Worm (Caenorhabditis elegans) whole organism, L2 larva: ENCODE results near the gene K09F6.7.

Experiments used
- C34F6.9 ChIP-seq: fragments of 150-350 bp; optimal IDR thresholded peaks from 2 replicates; lab custom pipeline; 2014; ENCODE audit warnings: missing biosample characterization, missing genetic modification characterization
- F13H6.1 ChIP-seq: sonication (generic microtip); optimal IDR thresholded peaks from 2 replicates; lab custom pipeline; 2016; ENCODE audit warnings: missing genetic modification characterization, missing compliant biosample characterization
- R02D3.7 ChIP-seq: fragments of 150-350 bp; optimal IDR thresholded peaks from 2 replicates; lab custom pipeline; 2014; ENCODE audit warnings: missing biosample characterization, missing genetic modification characterization
- alr-1 ChIP-seq: fragments of 150-350 bp; optimal IDR thresholded peaks from 2 replicates; lab custom pipeline; 2014; ENCODE audit warnings: missing biosample characterization, missing genetic modification characterization
- blmp-1 ChIP-seq: sonication (generic microtip); optimal IDR thresholded peaks from 2 replicates; lab custom pipeline; 2017; ENCODE audit warnings: missing genetic modification characterization, mild to moderate bottlenecking, missing compliant biosample characterization, antibody characterized with exemption, moderate library complexity; ENCODE audit not compliant: insufficient read depth
- ceh-16 ChIP-seq: fragments of 150-350 bp; optimal IDR thresholded peaks from 2 replicates; lab custom pipeline; 2014; ENCODE audit warnings: missing biosample characterization, missing genetic modification characterization
- ceh-82 ChIP-seq: fragments of 150-350 bp; optimal IDR thresholded peaks from 2 replicates; lab custom pipeline; 2014; ENCODE audit warnings: missing biosample characterization, missing genetic modification characterization
- crh-2 ChIP-seq: sonication (generic microtip); optimal IDR thresholded peaks from 2 replicates; lab custom pipeline; 2017; ENCODE audit warnings: missing biosample characterization, missing genetic modification characterization
- dmd-4 ChIP-seq: sonication (generic microtip); optimal IDR thresholded peaks from 2 replicates; lab custom pipeline; 2017; ENCODE audit warnings: missing biosample characterization, missing genetic modification characterization
- egl-27 ChIP-seq: sonication (generic microtip); optimal IDR thresholded peaks from 3 replicates; lab custom pipeline; 2017; ENCODE audit warnings: missing biosample characterization, missing genetic modification reagents, missing genetic modification characterization
- elt-1 ChIP-seq: fragments of 150-350 bp; optimal IDR thresholded peaks from 2 replicates; lab custom pipeline; 2014; ENCODE audit warnings: missing biosample characterization, missing genetic modification characterization
- fos-1 ChIP-seq: fragments of 150-350 bp; optimal IDR thresholded peaks from 2 replicates; lab custom pipeline; 2014; ENCODE audit warnings: missing biosample characterization, missing genetic modification characterization
- gmeb-1 ChIP-seq: fragments of 150-350 bp; optimal IDR thresholded peaks from 2 replicates; lab custom pipeline; 2014; ENCODE audit warnings: missing biosample characterization, missing genetic modification characterization
- lin-11 ChIP-seq: fragments of 150-350 bp; sonication (generic microtip); optimal IDR thresholded peaks from 2 replicates; lab custom pipeline; 2014; ENCODE audit warnings: missing biosample characterization, missing genetic modification characterization, inconsistent platforms, mixed read lengths
- lin-13 ChIP-seq: fragments of 150-350 bp; optimal IDR thresholded peaks from 2 replicates; lab custom pipeline; 2014; ENCODE audit warnings: missing biosample characterization, missing genetic modification reagents, missing genetic modification characterization
- mab-5 ChIP-seq: fragments of 150-350 bp; optimal IDR thresholded peaks from 2 replicates; lab custom pipeline; 2014; ENCODE audit warnings: missing biosample characterization, missing genetic modification characterization
- mbf-1 ChIP-seq: sonication (generic microtip); optimal IDR thresholded peaks from 2 replicates; lab custom pipeline; 2017; ENCODE audit warnings: missing biosample characterization, missing genetic modification characterization
- mdl-1 ChIP-seq, 2 experiments: fragments of 150-350 bp in 1 of 2; sonication (generic microtip) in 1 of 2; optimal IDR thresholded peaks; 2 replicates each; lab custom pipeline; 2017; ENCODE audit warnings: missing biosample characterization in 2 of 2, missing genetic modification characterization in 2 of 2
- nhr-10 ChIP-seq: sonication (generic microtip); optimal IDR thresholded peaks from 2 replicates; lab custom pipeline; 2017; ENCODE audit warnings: missing biosample characterization, missing genetic modification characterization
- nhr-11 ChIP-seq: fragments of 150-350 bp; optimal IDR thresholded peaks from 2 replicates; lab custom pipeline; 2014; ENCODE audit warnings: missing biosample characterization, missing genetic modification characterization
- nhr-12 ChIP-seq: fragments of 150-350 bp; optimal IDR thresholded peaks from 2 replicates; lab custom pipeline; 2014; ENCODE audit warnings: missing biosample characterization, missing genetic modification characterization
- nhr-129 ChIP-seq: fragments of 150-350 bp; optimal IDR thresholded peaks from 2 replicates; lab custom pipeline; 2014; ENCODE audit warnings: missing biosample characterization, missing genetic modification characterization
- nhr-237 ChIP-seq: fragments of 150-350 bp; optimal IDR thresholded peaks from 2 replicates; lab custom pipeline; 2014; ENCODE audit warnings: missing biosample characterization, missing genetic modification characterization
- sem-4 ChIP-seq: fragments of 150-350 bp; optimal IDR thresholded peaks from 2 replicates; lab custom pipeline; 2014; ENCODE audit warnings: missing biosample characterization, missing genetic modification reagents, missing genetic modification characterization
- sma-9 ChIP-seq, 2 experiments: fragments of 150-350 bp in 1 of 2; sonication (generic microtip) in 1 of 2; optimal IDR thresholded peaks; 2 replicates each; lab custom pipeline; 2014 to 2016; ENCODE audit warnings: missing genetic modification characterization in 2 of 2, mild to moderate bottlenecking in 1 of 2, missing biosample characterization in 1 of 2, missing compliant biosample characterization in 1 of 2, missing genetic modification reagents in 1 of 2, moderate library complexity in 1 of 2
- snpc-4 ChIP-seq: fragments of 150-350 bp; optimal IDR thresholded peaks from 2 replicates; lab custom pipeline; 2014; ENCODE audit warnings: missing biosample characterization, missing genetic modification characterization
- unc-55 ChIP-seq: fragments of 150-350 bp; sonication (generic microtip); optimal IDR thresholded peaks from 3 replicates; lab custom pipeline; 2014; ENCODE audit warnings: missing biosample characterization, missing genetic modification reagents, missing genetic modification characterization
- unc-62 ChIP-seq: fragments of 150-350 bp; optimal IDR thresholded peaks from 2 replicates; lab custom pipeline; 2014; ENCODE audit warnings: missing biosample characterization, missing genetic modification reagents, missing genetic modification characterization
- zag-1 ChIP-seq: fragments of 150-350 bp; optimal IDR thresholded peaks from 2 replicates; lab custom pipeline; 2014; ENCODE audit warnings: missing biosample characterization, missing genetic modification characterization
- ztf-11 ChIP-seq: sonication (generic microtip); optimal IDR thresholded peaks from 2 replicates; lab custom pipeline; 2017; ENCODE audit warnings: missing biosample characterization, missing genetic modification characterization
- ztf-4 ChIP-seq: fragments of 150-350 bp; optimal IDR thresholded peaks from 2 replicates; lab custom pipeline; 2014; ENCODE audit warnings: missing biosample characterization, missing genetic modification characterization

The K09F6.7 gene

ce11 chrII:2320097-2320496 lies 28.2 kb upstream of the K09F6.7 start, which contains the start of gene ZK1240.3:
Gene ZK1240.3, plus strand, starts transcription at chrII:2320334.
- TF ChIP-seq mbf-1 (tag; lab: Kevin White, UChicago) (no peak), fos-1 (tag; lab: Kevin White, UChicago) (peak; percentile 87), dmd-4 (tag; lab: Kevin White, UChicago) (no peak), snpc-4 (tag; lab: Kevin White, UChicago) (no peak), unc-62 (no peak), sem-4 (tag; lab: Kevin White, UChicago) (no peak)

- TF ChIP-seq fos-1 (tag; lab: Kevin White, UChicago) (peak; percentile 21), ceh-82 (tag; lab: Kevin White, UChicago) (no peak)
These were observed 26.0 kb upstream of the K09F6.7 start, which contains the start of the genes ZK1240.5 and ZK1240.9 for ce11 chrII:2317883-2318357. Gene ZK1240.5, minus strand, starts transcription at chrII:2317933. Gene ZK1240.9, plus strand, starts transcription at chrII:2318189.

ce11 chrII:2312747-2313146 lies 20.8 kb upstream of the K09F6.7 start, which contains the start of the genes trim-21 and B0281.1:
Gene trim-21, minus strand, starts transcription at chrII:2312847.
Gene B0281.1, plus strand, starts transcription at chrII:2313067.
- TF ChIP-seq ztf-11 (tag; lab: Kevin White, UChicago) (no peak), lin-13 (GFP tag; lab: Kevin White, UChicago) (no peak), unc-62 (no peak), alr-1 (tag; lab: Kevin White, UChicago) (no peak), lin-11 (no peak), elt-1 (tag; lab: Kevin White, UChicago) (no peak), nhr-10 (tag; lab: Kevin White, UChicago) (no peak), egl-27 (no peak), fos-1 (tag; lab: Kevin White, UChicago) (no peak), nhr-237 (tag; lab: Kevin White, UChicago) (no peak), nhr-129 (tag; lab: Kevin White, UChicago) (no peak), ceh-82 (tag; lab: Kevin White, UChicago) (no peak), unc-55 (GFP tag; lab: Kevin White, UChicago) (no peak), gmeb-1 (tag; lab: Kevin White, UChicago) (no peak), C34F6.9 (tag; lab: Kevin White, UChicago) (no peak), nhr-12 (tag; lab: Kevin White, UChicago) (no peak), mab-5 (tag; lab: Kevin White, UChicago) (no peak)
- TF ChIP-seq, all 48 proteins: peak for 0

- TF ChIP-seq crh-2 (tag; lab: Kevin White, UChicago): no peak
- TF ChIP-seq egl-27: no peak
- no peak for TF ChIP-seq sma-9 (GFP tag; optimal IDR thresholded peaks at IDR 0.05; lab: Kevin White, UChicago)
- no peak for TF ChIP-seq sma-9 (tag; optimal IDR thresholded peaks at IDR 0.05; lab: Kevin White, UChicago)
- TF ChIP-seq mdl-1 (tag; optimal IDR thresholded peaks at IDR 0.05; lab: Kevin White, UChicago): no peak
- TF ChIP-seq ceh-16 (tag; lab: Kevin White, UChicago): no peak
- TF ChIP-seq unc-62: no peak
- no peak for TF ChIP-seq ztf-4 (tag; lab: Kevin White, UChicago)
- no peak for TF ChIP-seq R02D3.7 (tag; lab: Kevin White, UChicago)
- TF ChIP-seq F13H6.1 (tag; lab: Kevin White, UChicago): no peak
- TF ChIP-seq gmeb-1 (tag; lab: Kevin White, UChicago): no peak
- TF ChIP-seq nhr-11 (tag; lab: Kevin White, UChicago): no peak
- no peak for TF ChIP-seq C34F6.9 (tag; lab: Kevin White, UChicago)
These were observed 14.8 kb upstream of the K09F6.7 start, which contains the start of gene B0281.3 for ce11 chrII:2306741-2307140. Gene B0281.3, plus strand, starts transcription at chrII:2307041.

ce11 chrII:2305507-2305906 lies 13.6 kb upstream of the K09F6.7 start:
- peak; percentile 62 for TF ChIP-seq fos-1 (tag; lab: Kevin White, UChicago)
- TF ChIP-seq zag-1 (tag; lab: Kevin White, UChicago): no peak
- TF ChIP-seq, all 48 proteins: peak for 1

- TF ChIP-seq blmp-1 (tag; lab: Kevin White, UChicago) (no peak), zag-1 (tag; lab: Kevin White, UChicago) (no peak), sem-4 (tag; lab: Kevin White, UChicago) (no peak)
These were observed 12.6 kb upstream of the K09F6.7 start for ce11 chrII:2304575-2304974.
